Worm (Caenorhabditis elegans) whole organism, young adult: ENCODE results near the gene clec-59.

ENCODE experiments used
- F49E8.2 ChIP-seq: sonication (generic microtip); optimal IDR thresholded peaks from 3 replicates; lab custom pipeline; 2017; ENCODE audit warnings: missing genetic modification characterization, mild to moderate bottlenecking, missing compliant biosample characterization, antibody characterized with exemption, moderate library complexity; ENCODE audit not compliant: insufficient read depth
- ceh-100 ChIP-seq: fragments of 200-800 bp; sonication (Bioruptor generic); IDR thresholded peaks from 2 replicates; pipeline ENCODE4 v1.3.6; 2022; ENCODE audit warnings: missing genetic modification reagents, missing genetic modification characterization, missing compliant biosample characterization
- dpl-1 ChIP-seq: fragments of 150-350 bp; optimal IDR thresholded peaks from 2 replicates; lab custom pipeline; 2014; ENCODE audit warnings: missing biosample characterization, missing genetic modification reagents, missing genetic modification characterization
- lin-35 ChIP-seq, 3 experiments: fragments of 150-350 bp in 2 of 3; sonication (generic microtip) in 1 of 3; optimal IDR thresholded peaks; 2 replicates each; lab custom pipeline; 2014 to 2018; ENCODE audit warnings: missing biosample characterization in 3 of 3, missing genetic modification characterization in 3 of 3, missing genetic modification reagents in 3 of 3
- lin-54 ChIP-seq: fragments of 200-800 bp; sonication (Bioruptor generic); optimal IDR thresholded peaks from 2 replicates; lab custom pipeline; 2018; ENCODE audit warnings: mild to moderate bottlenecking, missing genetic modification characterization, missing compliant biosample characterization
- mxl-1 ChIP-seq: sonication (generic microtip); optimal IDR thresholded peaks from 2 replicates; lab custom pipeline; 2016; ENCODE audit warnings: missing genetic modification characterization, missing compliant biosample characterization
- nfyb-1 ChIP-seq: fragments of 200-800 bp; sonication (Bioruptor generic); IDR thresholded peaks from 2 replicates; pipeline ENCODE4 v1.3.6; 2022; ENCODE audit warnings: missing genetic modification reagents, missing genetic modification characterization, missing compliant biosample characterization
- tbx-9 ChIP-seq: sonication (generic microtip); optimal IDR thresholded peaks from 2 replicates; lab custom pipeline; 2016; ENCODE audit warnings: borderline replicate concordance, missing genetic modification characterization, inconsistent platforms, missing compliant biosample characterization
- unc-130 ChIP-seq: sonication (generic microtip); optimal IDR thresholded peaks from 2 replicates; lab custom pipeline; 2016; ENCODE audit warnings: missing genetic modification reagents, missing genetic modification characterization, missing compliant biosample characterization
- zim-3 ChIP-seq: sonication (generic microtip); optimal IDR thresholded peaks from 2 replicates; lab custom pipeline; 2017; ENCODE audit warnings: mild to moderate bottlenecking, missing genetic modification characterization, moderate library complexity, missing compliant biosample characterization

- TF ChIP-seq mxl-1 (tag; lab: Kevin White, UChicago), result no peak
- no peak for TF ChIP-seq F49E8.2 (tag; lab: Kevin White, UChicago)
- TF ChIP-seq tbx-9 (tag; lab: Kevin White, UChicago), result no peak
- no peak for TF ChIP-seq zim-3 (tag; lab: Kevin White, UChicago)
- TF ChIP-seq ceh-100, result no peak
- TF ChIP-seq lin-35 (GFP tag; optimal IDR thresholded peaks at IDR 0.05; lab: Kevin White, UChicago), result no peak
- TF ChIP-seq unc-130 (GFP tag; lab: Kevin White, UChicago), result no peak
- no peak for TF ChIP-seq lin-54
- no peak for TF ChIP-seq nfyb-1
- no peak for TF ChIP-seq dpl-1 (GFP tag; lab: Kevin White, UChicago)
Observed at ce11 chrII:10523583-10523982, 44.3 kb upstream of the clec-59 start, which contains the start of gene F59B10.5.
